Worm (Caenorhabditis elegans) whole organism, early embryonic: ENCODE results near the gene cutl-21.

Source experiments
- B0310.2 ChIP-seq: sonication (generic microtip); optimal IDR thresholded peaks from 2 replicates; lab custom pipeline; 2016; ENCODE audit warnings: mild to moderate bottlenecking, missing genetic modification characterization, missing compliant biosample characterization
- F13C5.2 ChIP-seq: sonication (generic microtip); optimal IDR thresholded peaks from 2 replicates; lab custom pipeline; 2017; ENCODE audit warnings: mild to moderate bottlenecking, missing genetic modification characterization, inconsistent platforms, missing compliant biosample characterization
- aly-1 ChIP-seq: sonication (generic microtip); optimal IDR thresholded peaks from 2 replicates; lab custom pipeline; 2016; ENCODE audit warnings: missing genetic modification characterization, missing compliant biosample characterization
- ama-1 ChIP-seq: fragments of 150-350 bp; optimal IDR thresholded peaks from 2 replicates; lab custom pipeline; 2014
- ceh-13 ChIP-seq: fragments of 200-800 bp; sonication (Bioruptor generic); optimal IDR thresholded peaks from 2 replicates; lab custom pipeline; 2018; ENCODE audit warnings: mild to moderate bottlenecking, missing genetic modification characterization, missing compliant biosample characterization
- ceh-36 ChIP-seq: sonication (generic microtip); optimal IDR thresholded peaks from 2 replicates; lab custom pipeline; 2016; ENCODE audit warnings: missing genetic modification characterization, inconsistent platforms, missing compliant biosample characterization
- ets-7 ChIP-seq: sonication (generic microtip); optimal IDR thresholded peaks from 2 replicates; lab custom pipeline; 2016; ENCODE audit warnings: missing genotype, missing genetic modification characterization, missing compliant biosample characterization
- flt-1 ChIP-seq: fragments of 200-800 bp; sonication (Bioruptor generic); IDR thresholded peaks from 2 replicates; pipeline ENCODE4 v1.3.6; 2022; ENCODE audit warnings: missing genetic modification characterization, missing compliant biosample characterization
- hmbx-1 ChIP-seq: sonication (generic microtip); optimal IDR thresholded peaks from 2 replicates; lab custom pipeline; 2016; ENCODE audit warnings: mild to moderate bottlenecking, missing genetic modification characterization, missing compliant biosample characterization
- hmg-4 ChIP-seq: fragments of 200-800 bp; sonication (Bioruptor generic); optimal IDR thresholded peaks from 2 replicates; lab custom pipeline; 2018; ENCODE audit warnings: mild to moderate bottlenecking, missing genetic modification characterization, missing compliant biosample characterization
- pes-1 ChIP-seq: fragments of 200-800 bp; sonication (Bioruptor generic); IDR thresholded peaks from 2 replicates; pipeline ENCODE4 v1.3.6; 2022; ENCODE audit warnings: missing genetic modification reagents, missing genetic modification characterization, missing compliant biosample characterization
- scrt-1 ChIP-seq: fragments of 200-800 bp; sonication (Bioruptor generic); IDR thresholded peaks from 2 replicates; pipeline ENCODE4 v1.3.6; 2022; ENCODE audit warnings: missing genetic modification characterization, missing compliant biosample characterization
- sea-1 ChIP-seq: fragments of 200-800 bp; sonication (Bioruptor generic); conservative IDR thresholded peaks from 2 replicates; pipeline ENCODE4 v1.3.6; 2022; ENCODE audit warnings: missing genetic modification characterization, missing compliant biosample characterization
- tbx-11 ChIP-seq: fragments of 200-800 bp; sonication (Bioruptor generic); IDR thresholded peaks from 2 replicates; pipeline ENCODE4 v1.3.6; 2022; ENCODE audit warnings: missing genetic modification characterization, missing compliant biosample characterization
- tbx-37 ChIP-seq: fragments of 200-800 bp; sonication (Bioruptor generic); conservative IDR thresholded peaks from 2 replicates; pipeline ENCODE4 v1.3.6; 2022; ENCODE audit warnings: missing genetic modification reagents, missing genetic modification characterization, missing compliant biosample characterization
- tra-4 ChIP-seq: sonication (generic microtip); optimal IDR thresholded peaks from 2 replicates; lab custom pipeline; 2017; ENCODE audit warnings: missing genetic modification characterization, missing compliant biosample characterization

The cutl-21 gene

ce11 chrX:1044327-1044726 is 40.2 kb downstream of the cutl-21 start:
- no peak for TF ChIP-seq scrt-1
- no peak for TF ChIP-seq ama-1 (lab: Kevin White, UChicago)
- no peak for TF ChIP-seq sea-1 (GFP tag; lab: Robert Waterston, UW)
- TF ChIP-seq tra-4 (tag; lab: Kevin White, UChicago), result no peak
- no peak for TF ChIP-seq tbx-11 (GFP tag; lab: Robert Waterston, UW)
- no peak for TF ChIP-seq aly-1 (tag; lab: Kevin White, UChicago)
- no peak for TF ChIP-seq ceh-13 (GFP tag; lab: Kevin White, UChicago)
- no peak for TF ChIP-seq B0310.2 (tag; lab: Kevin White, UChicago)
- TF ChIP-seq F13C5.2, result no peak
- no peak for TF ChIP-seq hmg-4
- no peak for TF ChIP-seq tbx-37 (GFP tag; lab: Robert Waterston, UW)
- no peak for TF ChIP-seq ets-7 (tag; lab: Kevin White, UChicago)

- no peak for TF ChIP-seq flt-1 (GFP tag; lab: Robert Waterston, UW)
- no peak for TF ChIP-seq tbx-37 (GFP tag; lab: Robert Waterston, UW)
- no peak for TF ChIP-seq ama-1 (lab: Kevin White, UChicago)
- TF ChIP-seq aly-1 (tag; lab: Kevin White, UChicago), result no peak
- no peak for TF ChIP-seq scrt-1
- TF ChIP-seq ceh-36 (tag; lab: Kevin White, UChicago), result no peak
These were observed 42.2 kb downstream of the cutl-21 start, which contains the start of gene vpat-1 for ce11 chrX:1046156-1046831. Gene vpat-1, minus strand, starts transcription at chrX:1046206.

- TF ChIP-seq hmbx-1 (tag; lab: Kevin White, UChicago) (no peak), sea-1 (GFP tag; lab: Robert Waterston, UW) (no peak), ets-7 (tag; lab: Kevin White, UChicago) (no peak)
These were observed 46.9 kb downstream of the cutl-21 start for ce11 chrX:1051041-1051440.

DNA sequence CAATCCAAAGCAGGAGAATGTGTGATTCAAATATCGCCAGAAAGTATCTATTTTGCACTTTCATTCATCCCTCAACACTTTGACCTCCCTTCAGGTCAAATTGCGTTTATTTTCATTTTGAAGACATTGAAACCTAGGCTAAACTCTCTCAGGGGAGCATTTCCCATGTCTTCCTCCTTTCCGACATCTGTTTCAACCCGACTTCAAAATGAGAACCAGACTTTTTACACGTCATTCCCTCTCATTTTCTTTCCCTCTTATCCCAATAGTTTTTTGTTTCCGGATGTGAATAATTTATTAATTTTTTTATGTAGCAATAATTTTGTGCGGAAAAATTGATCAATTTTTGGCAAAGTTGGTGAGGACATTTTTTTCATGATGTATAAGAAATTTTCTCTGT is 48.8 kb downstream of the cutl-21 start:
- TF ChIP-seq tbx-11 (GFP tag; lab: Robert Waterston, UW) (no peak), flt-1 (GFP tag; lab: Robert Waterston, UW) (no peak), B0310.2 (tag; lab: Kevin White, UChicago) (no peak), ama-1 (lab: Kevin White, UChicago) (no peak), pes-1 (GFP tag; lab: Robert Waterston, UW) (no peak), tra-4 (tag; lab: Kevin White, UChicago) (no peak), F13C5.2 (no peak), sea-1 (GFP tag; lab: Robert Waterston, UW) (no peak), hmbx-1 (tag; lab: Kevin White, UChicago) (no peak), hmg-4 (no peak), scrt-1 (no peak), aly-1 (tag; lab: Kevin White, UChicago) (no peak)

DNA sequence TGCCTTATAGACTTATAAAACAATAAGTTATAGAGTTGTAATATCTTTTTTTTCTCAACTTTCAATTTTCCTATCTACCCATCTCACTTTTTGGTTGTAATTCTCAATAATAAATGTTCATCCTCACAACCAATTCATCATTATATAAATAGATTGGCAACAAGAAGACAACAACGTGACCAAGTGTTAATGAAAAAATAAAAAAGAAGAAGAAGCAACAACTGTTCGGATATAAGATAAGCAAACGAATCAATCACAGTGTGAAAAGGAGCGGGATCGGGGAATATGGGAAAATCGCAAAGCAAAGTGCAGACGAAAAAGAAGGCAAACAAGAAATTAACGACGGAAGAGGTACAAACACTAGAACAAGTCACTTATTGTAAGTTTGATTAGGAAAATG is 49.8 kb downstream of the cutl-21 start, which contains the start of gene ncs-3:
ncs-3 (plus strand) TSS at position 153 of the 400 bp plus-strand sequence.
- TF ChIP-seq B0310.2 (tag; lab: Kevin White, UChicago), result no peak
- TF ChIP-seq tra-4 (tag; lab: Kevin White, UChicago), result no peak
- no peak for TF ChIP-seq hmbx-1 (tag; lab: Kevin White, UChicago)
- TF ChIP-seq ama-1 (lab: Kevin White, UChicago), result no peak
- TF ChIP-seq pes-1 (GFP tag; lab: Robert Waterston, UW), result no peak
- no peak for TF ChIP-seq sea-1 (GFP tag; lab: Robert Waterston, UW)
- no peak for TF ChIP-seq tbx-37 (GFP tag; lab: Robert Waterston, UW)
- TF ChIP-seq hmg-4, result no peak
- TF ChIP-seq scrt-1, result no peak
- no peak for TF ChIP-seq flt-1 (GFP tag; lab: Robert Waterston, UW)
- no peak for TF ChIP-seq ets-7 (tag; lab: Kevin White, UChicago)
- TF ChIP-seq F13C5.2, result no peak

ce11 chrX:1057821-1058377 is 53.8 kb downstream of the cutl-21 start:
- TF ChIP-seq ama-1 (lab: Kevin White, UChicago) (no peak), scrt-1 (no peak), pes-1 (GFP tag; lab: Robert Waterston, UW) (no peak)
